Comparison of ENCODE assay signal across 1 fruit fly cellular context in the genomic region with DNA sequence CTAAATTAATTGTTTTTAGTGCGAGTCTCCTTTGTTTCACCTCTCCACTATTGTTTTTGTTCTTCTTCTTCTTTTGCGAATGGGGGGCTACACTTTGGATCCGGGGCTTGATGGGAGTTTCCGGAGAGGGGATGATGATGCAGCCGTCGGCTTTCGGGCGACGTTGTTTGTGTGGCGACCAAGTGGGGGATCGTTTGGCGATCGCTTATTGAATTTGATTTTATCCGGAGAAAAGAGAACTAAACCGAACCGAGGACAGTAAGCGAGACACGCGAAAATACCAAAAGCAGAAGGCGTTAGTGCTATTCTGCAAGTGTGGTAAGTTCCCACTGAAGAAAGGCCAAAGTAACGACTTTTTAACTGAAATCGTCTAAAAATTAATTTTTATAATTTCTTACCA.
TF ChIP-seq lines count a peak whose summit lies in the region.

Gene AhcyL1 (minus strand): TSS at position 281 of the 400 bp plus-strand sequence.

TF ChIP-seq in whole organism, embryonic, 481 proteins besides CTCF, POLR2A, EP300 and RAD21 (continued from another document):
- TF ChIP-seq her (GFP tag; optimal IDR thresholded peaks at IDR 0.05; lab: Kevin White, UChicago) (no peak), usp (GFP tag; optimal IDR thresholded peaks at IDR 0.05; lab: Kevin White, UChicago) (no peak), repo (GFP tag; optimal IDR thresholded peaks at IDR 0.05; lab: Kevin White, UChicago) (no peak), lab (GFP tag; optimal IDR thresholded peaks at IDR 0.05; lab: Kevin White, UChicago) (no peak), kni (GFP tag; optimal IDR thresholded peaks at IDR 0.05; lab: Kevin White, UChicago) (no peak), CG15011 (GFP tag; optimal IDR thresholded peaks at IDR 0.05; lab: Kevin White, UChicago) (no peak), CG5953 (GFP tag; IDR thresholded peaks at IDR 0.05; lab: Robert Waterston, UW) (no peak), psq (GFP tag; optimal IDR thresholded peaks at IDR 0.05; lab: Kevin White, UChicago) (no peak), CG3163 (GFP tag; optimal IDR thresholded peaks at IDR 0.05; lab: Kevin White, UChicago) (no peak), z (GFP tag; IDR thresholded peaks at IDR 0.05; lab: Robert Waterston, UW) (no peak), CG2129 (GFP tag; IDR thresholded peaks at IDR 0.05; lab: Robert Waterston, UW; ENCODE audit: partially characterized antibody) (no peak), Tbp (GFP tag; optimal IDR thresholded peaks at IDR 0.05; lab: Kevin White, UChicago) (no peak), CG6854 (GFP tag; optimal IDR thresholded peaks at IDR 0.05; lab: Kevin White, UChicago) (no peak), pb (GFP tag; optimal IDR thresholded peaks at IDR 0.05; lab: Kevin White, UChicago) (no peak), danr (GFP tag; IDR thresholded peaks at IDR 0.05; lab: Robert Waterston, UW) (no peak), CG11456 (GFP tag; IDR thresholded peaks at IDR 0.05; lab: Robert Waterston, UW) (no peak), chm (GFP tag; IDR thresholded peaks at IDR 0.05; lab: Robert Waterston, UW) (no peak), zf30C (GFP tag; optimal IDR thresholded peaks at IDR 0.05; lab: Kevin White, UChicago) (no peak), D (optimal IDR thresholded peaks at IDR 0.05; lab: Kevin White, UChicago) (no peak), D (GFP tag; optimal IDR thresholded peaks at IDR 0.05; lab: Kevin White, UChicago) (no peak), CG17328 (GFP tag; IDR thresholded peaks at IDR 0.05; lab: Robert Waterston, UW) (no peak), Fer3 (tag; optimal IDR thresholded peaks at IDR 0.05; lab: Kevin White, UChicago) (no peak), kah (GFP tag; optimal IDR thresholded peaks at IDR 0.05; lab: Kevin White, UChicago) (no peak), CG8089 (GFP tag; optimal IDR thresholded peaks at IDR 0.05; lab: Kevin White, UChicago) (no peak), gro (GFP tag; optimal IDR thresholded peaks at IDR 0.05; lab: Kevin White, UChicago) (no peak), CG14014 (GFP tag; IDR thresholded peaks at IDR 0.05; lab: Robert Waterston, UW) (no peak), CG32767 (GFP tag; IDR thresholded peaks at IDR 0.05; lab: Robert Waterston, UW) (no peak), zfh1 (GFP tag; IDR thresholded peaks at IDR 0.05; lab: Robert Waterston, UW) (no peak), trh (GFP tag; optimal IDR thresholded peaks at IDR 0.05; lab: Kevin White, UChicago) (no peak), Dip2 (GFP tag; IDR thresholded peaks at IDR 0.05; lab: Robert Waterston, UW) (no peak), Scr (GFP tag; IDR thresholded peaks at IDR 0.05; lab: Robert Waterston, UW; ENCODE audit: partially characterized antibody) (peak; percentile 11; the same call in 1 of the 2 replicates), CG30403 (GFP tag; optimal IDR thresholded peaks at IDR 0.05; lab: Kevin White, UChicago) (no peak), Lhr (GFP tag; optimal IDR thresholded peaks at IDR 0.05; lab: Kevin White, UChicago) (no peak), run (tag; optimal IDR thresholded peaks at IDR 0.05; lab: Kevin White, UChicago) (no peak), NFAT (GFP tag; IDR thresholded peaks at IDR 0.05; lab: Robert Waterston, UW) (no peak), Camta (GFP tag; optimal IDR thresholded peaks at IDR 0.05; lab: Kevin White, UChicago) (no peak), CG6813 (GFP tag; optimal IDR thresholded peaks at IDR 0.05; lab: Kevin White, UChicago) (no peak), tx (GFP tag; optimal IDR thresholded peaks at IDR 0.05; lab: Kevin White, UChicago) (no peak), ro (GFP tag; IDR thresholded peaks at IDR 0.05; lab: Robert Waterston, UW) (no peak), Drgx (GFP tag; IDR thresholded peaks at IDR 0.05; lab: Robert Waterston, UW) (0 out of 2 replicates have a peak, but pooled peaks have one; percentile 14), nom (GFP tag; optimal IDR thresholded peaks at IDR 0.05; lab: Kevin White, UChicago) (peak; percentile 65), CG14050 (GFP tag; IDR thresholded peaks at IDR 0.05; lab: Robert Waterston, UW) (no peak), mld (GFP tag; IDR thresholded peaks at IDR 0.05; lab: Robert Waterston, UW; ENCODE audit: partially characterized antibody) (no peak), CG2202 (tag; optimal IDR thresholded peaks at IDR 0.05; lab: Kevin White, UChicago) (no peak), lbe (GFP tag; optimal IDR thresholded peaks at IDR 0.05; lab: Kevin White, UChicago) (no peak), CG3726 (GFP tag; IDR thresholded peaks at IDR 0.05; lab: Robert Waterston, UW) (no peak), CG8765 (GFP tag; IDR thresholded peaks at IDR 0.05; lab: Robert Waterston, UW) (no peak), Lim3 (GFP tag; IDR thresholded peaks at IDR 0.05; lab: Robert Waterston, UW) (no peak), gfzf (GFP tag; optimal IDR thresholded peaks at IDR 0.05; lab: Kevin White, UChicago) (peak; percentile 85), CG13894 (tag; optimal IDR thresholded peaks at IDR 0.05; lab: Kevin White, UChicago) (no peak), Rfx (GFP tag; IDR thresholded peaks at IDR 0.05; lab: Robert Waterston, UW) (no peak), CG13287 (GFP tag; IDR thresholded peaks at IDR 0.05; lab: Robert Waterston, UW; ENCODE audit: partially characterized antibody) (peak; percentile 49; the same call in 1 of the 2 replicates), lmd (GFP tag; IDR thresholded peaks at IDR 0.05; lab: Robert Waterston, UW) (no peak), dan (GFP tag; IDR thresholded peaks at IDR 0.05; lab: Robert Waterston, UW) (no peak), CkIIα-i1 (GFP tag; IDR thresholded peaks at IDR 0.05; lab: Robert Waterston, UW) (no peak), Med (GFP tag; lab: Kevin White, UChicago) (peak; percentile 43), sug (tag; optimal IDR thresholded peaks at IDR 0.05; lab: Kevin White, UChicago) (peak; percentile 86), CG6765 (GFP tag; optimal IDR thresholded peaks at IDR 0.05; lab: Kevin White, UChicago) (no peak), sisA (GFP tag; IDR thresholded peaks at IDR 0.05; lab: Robert Waterston, UW) (no peak), CG1603 (tag; optimal IDR thresholded peaks at IDR 0.05; lab: Kevin White, UChicago) (peak; percentile 42), CG11723 (GFP tag; optimal IDR thresholded peaks at IDR 0.05; lab: Kevin White, UChicago) (no peak), CG18619 (GFP tag; optimal IDR thresholded peaks at IDR 0.05; lab: Kevin White, UChicago) (no peak), CG17186 (GFP tag; optimal IDR thresholded peaks at IDR 0.05; lab: Kevin White, UChicago) (peak; percentile 7), Chrac-16 (GFP tag; optimal IDR thresholded peaks at IDR 0.05; lab: Kevin White, UChicago) (no peak), ewg (GFP tag; optimal IDR thresholded peaks at IDR 0.05; lab: Kevin White, UChicago) (no peak), Stat92E (GFP tag; optimal IDR thresholded peaks at IDR 0.05; lab: Kevin White, UChicago) (no peak), CG12219 (GFP tag; optimal IDR thresholded peaks at IDR 0.05; lab: Kevin White, UChicago) (no peak), Doc2 (GFP tag; IDR thresholded peaks at IDR 0.05; lab: Robert Waterston, UW) (no peak), CG11093 (GFP tag; IDR thresholded peaks at IDR 0.05; lab: Robert Waterston, UW) (no peak), vfl (GFP tag; optimal IDR thresholded peaks at IDR 0.05; lab: Kevin White, UChicago) (no peak), seq (GFP tag; IDR thresholded peaks at IDR 0.05; lab: Robert Waterston, UW) (no peak), HLH4C (GFP tag; IDR thresholded peaks at IDR 0.05; lab: Robert Waterston, UW; ENCODE audit: partially characterized antibody) (0 out of 3 replicates have a peak, but pooled peaks have one; percentile 33), CG33213 (GFP tag; optimal IDR thresholded peaks at IDR 0.05; lab: Kevin White, UChicago) (no peak), CG12104 (GFP tag; optimal IDR thresholded peaks at IDR 0.05; lab: Kevin White, UChicago) (no peak), MESR4 (GFP tag; optimal IDR thresholded peaks at IDR 0.05; lab: Kevin White, UChicago) (peak; percentile 94), bigmax (GFP tag; optimal IDR thresholded peaks at IDR 0.05; lab: Kevin White, UChicago) (no peak), D19B (GFP tag; optimal IDR thresholded peaks at IDR 0.05; lab: Kevin White, UChicago) (no peak), Nf-YB (GFP tag; optimal IDR thresholded peaks at IDR 0.05; lab: Kevin White, UChicago) (no peak), NK7.1 (GFP tag; optimal IDR thresholded peaks at IDR 0.05; lab: Kevin White, UChicago) (no peak), CG7987 (GFP tag; optimal IDR thresholded peaks at IDR 0.05; lab: Kevin White, UChicago) (no peak), exex (tag; optimal IDR thresholded peaks at IDR 0.05; lab: Kevin White, UChicago) (no peak), Dp (GFP tag; optimal IDR thresholded peaks at IDR 0.05; lab: Kevin White, UChicago) (peak; percentile 25), sens (GFP tag; lab: Kevin White, UChicago) (peak; percentile 37), CG4820 (GFP tag; optimal IDR thresholded peaks at IDR 0.05; lab: Kevin White, UChicago) (no peak), Bgb (GFP tag; IDR thresholded peaks at IDR 0.05; lab: Robert Waterston, UW; ENCODE audit: partially characterized antibody) (peak; percentile 8; the same call in 1 of the 2 replicates), Dfd (GFP tag; optimal IDR thresholded peaks at IDR 0.05; lab: Kevin White, UChicago) (no peak), CG2712 (tag; optimal IDR thresholded peaks at IDR 0.05; lab: Kevin White, UChicago) (peak; percentile 26), CG31441 (GFP tag; IDR thresholded peaks at IDR 0.05; lab: Robert Waterston, UW) (no peak), CG2199 (GFP tag; IDR thresholded peaks at IDR 0.05; lab: Robert Waterston, UW) (no peak), Sin3A (optimal IDR thresholded peaks at IDR 0.05; lab: Kevin White, UChicago) (peak; percentile 16), lov (optimal IDR thresholded peaks at IDR 0.05; lab: Kevin White, UChicago) (no peak), lov (GFP tag; IDR thresholded peaks at IDR 0.05; lab: Robert Waterston, UW) (no peak), CG18011 (GFP tag; optimal IDR thresholded peaks at IDR 0.05; lab: Kevin White, UChicago) (no peak)
